Worm (Caenorhabditis elegans) whole organism, midembryonic: ENCODE results near the gene W01D2.3.

ENCODE experiments used
- flt-1 ChIP-seq: fragments of 200-800 bp; sonication (Bioruptor generic); IDR thresholded peaks from 2 replicates; pipeline ENCODE4 v1.3.6; 2022; ENCODE audit warnings: missing genetic modification characterization, missing compliant biosample characterization
- klf-2 ChIP-seq: fragments of 200-800 bp; sonication (Bioruptor generic); conservative IDR thresholded peaks from 2 replicates; pipeline ENCODE4 v1.3.6; 2022; ENCODE audit warnings: missing genetic modification reagents, missing genetic modification characterization, missing compliant biosample characterization
- med-1 ChIP-seq: sonication (generic microtip); optimal IDR thresholded peaks from 2 replicates; lab custom pipeline; 2017; ENCODE audit warnings: missing genetic modification characterization, mild to moderate bottlenecking, missing compliant biosample characterization, antibody characterized with exemption, missing genetic modification reagents; ENCODE audit not compliant: insufficient read depth
- ref-1 ChIP-seq: fragments of 200-800 bp; sonication (Bioruptor generic); conservative IDR thresholded peaks from 2 replicates; pipeline ENCODE4 v1.3.6; 2022; ENCODE audit warnings: missing genetic modification reagents, missing genetic modification characterization, missing compliant biosample characterization
- ztf-29 ChIP-seq: fragments of 200-800 bp; sonication (Bioruptor generic); IDR thresholded peaks from 2 replicates; pipeline ENCODE4 v1.3.6; 2022; ENCODE audit warnings: missing genetic modification reagents, missing genetic modification characterization, missing compliant biosample characterization

- TF ChIP-seq flt-1 (GFP tag; lab: Robert Waterston, UW) (no peak), med-1 (no peak), ztf-29 (GFP tag; lab: Robert Waterston, UW) (no peak), klf-2 (GFP tag; lab: Robert Waterston, UW) (no peak), ref-1 (GFP tag; lab: Robert Waterston, UW) (no peak)
Observed at ce11 chrII:14768804-14769203, 35.3 kb downstream of the W01D2.3 start.
